Worm (Caenorhabditis elegans): ENCODE results near the gene str-249.

- no peak for TF ChIP-seq fkh-10 (GFP tag; optimal IDR thresholded peaks at IDR 0.05)
- no peak for TF ChIP-seq tbx-2 (tag; optimal IDR thresholded peaks at IDR 0.05)
- TF ChIP-seq nhr-232 (tag; optimal IDR thresholded peaks at IDR 0.05): no peak
- no peak for TF ChIP-seq pat-9 (tag; optimal IDR thresholded peaks at IDR 0.05)
- TF ChIP-seq ceh-9 (tag; optimal IDR thresholded peaks at IDR 0.05): no peak
Measured at ce11 chrIV:7186756-7187155, at the start of gene str-249.

Measured in whole organism, late embryonic.